Fruit fly (Drosophila melanogaster) whole organism, pupa: ENCODE measurements around the gene lush.

Experiments
- CG10348 ChIP-seq: fragments of 200-800 bp; sonication (Bioruptor generic); IDR thresholded peaks from 2 replicates; pipeline ENCODE4 v1.3.6; 2022; ENCODE audit warnings: missing biosample characterization, missing genetic modification characterization
- CG12605 ChIP-seq: fragments of 200-800 bp; sonication (Bioruptor generic); IDR thresholded peaks from 2 replicates; pipeline ENCODE4 v1.3.6; 2022; ENCODE audit warnings: missing biosample characterization, missing genetic modification characterization
- CG13204 ChIP-seq: fragments of 200-800 bp; sonication (Bioruptor generic); optimal IDR thresholded peaks from 2 replicates; lab custom pipeline; 2018; ENCODE audit warnings: missing biosample characterization, mild to moderate bottlenecking, missing genetic modification characterization, moderate library complexity
- CG14655 ChIP-seq: fragments of 200-800 bp; sonication (Bioruptor generic); optimal IDR thresholded peaks from 3 replicates; lab custom pipeline; 2017; ENCODE audit warnings: mild to moderate bottlenecking, missing biosample characterization, missing genetic modification reagents, missing genetic modification characterization
- CG15710 ChIP-seq: fragments of 200-800 bp; sonication (Bioruptor generic); optimal IDR thresholded peaks from 2 replicates; lab custom pipeline; 2018; ENCODE audit warnings: missing biosample characterization, mild to moderate bottlenecking, missing genetic modification characterization, moderate library complexity
- CG17806 ChIP-seq: fragments of 200-800 bp; sonication (Bioruptor generic); optimal IDR thresholded peaks from 2 replicates; lab custom pipeline; 2018; ENCODE audit warnings: missing biosample characterization, mild to moderate bottlenecking, missing genetic modification characterization, moderate library complexity
- CG32121 ChIP-seq: fragments of 200-800 bp; sonication (Bioruptor generic); IDR thresholded peaks from 2 replicates; pipeline ENCODE4 v1.3.6; 2022; ENCODE audit warnings: missing biosample characterization, missing genetic modification characterization
- CG34367 ChIP-seq: fragments of 200-800 bp; sonication (Bioruptor generic); optimal IDR thresholded peaks from 2 replicates; lab custom pipeline; 2018; ENCODE audit warnings: missing biosample characterization, mild to moderate bottlenecking, missing genetic modification characterization
- CG4496 ChIP-seq: fragments of 200-800 bp; sonication (Bioruptor generic); IDR thresholded peaks from 3 replicates; pipeline ENCODE4 v1.3.6; 2022; ENCODE audit warnings: missing biosample characterization, missing genetic modification characterization
- CG8159 ChIP-seq: fragments of 200-800 bp; sonication (Bioruptor generic); optimal IDR thresholded peaks from 3 replicates; lab custom pipeline; 2018; ENCODE audit warnings: missing biosample characterization, mild to moderate bottlenecking, missing genetic modification characterization, moderate library complexity
- CG8301 ChIP-seq: fragments of 200-800 bp; sonication (Bioruptor generic); optimal IDR thresholded peaks from 2 replicates; lab custom pipeline; 2018; ENCODE audit warnings: missing biosample characterization, mild to moderate bottlenecking, missing genetic modification characterization
- CG9948 ChIP-seq: fragments of 200-800 bp; sonication (Bioruptor generic); optimal IDR thresholded peaks from 2 replicates; lab custom pipeline; 2018; ENCODE audit warnings: missing biosample characterization, mild to moderate bottlenecking, missing genetic modification characterization, moderate library complexity
- D1 ChIP-seq: fragments of 200-800 bp; sonication (Bioruptor generic); optimal IDR thresholded peaks from 2 replicates; lab custom pipeline; 2018; ENCODE audit warnings: missing biosample characterization, mild to moderate bottlenecking, missing genetic modification characterization, moderate library complexity
- EcR ChIP-seq: fragments of 200-800 bp; sonication (Bioruptor generic); optimal IDR thresholded peaks from 3 replicates; lab custom pipeline; 2019; ENCODE audit warnings: missing biosample characterization, missing genetic modification characterization, mild to moderate bottlenecking, moderate library complexity, missing genetic modification reagents
- Ets98B ChIP-seq: fragments of 200-800 bp; sonication (Bioruptor generic); IDR thresholded peaks from 2 replicates; pipeline ENCODE4 v1.3.6; 2022; ENCODE audit warnings: missing biosample characterization, missing genetic modification characterization
- Pif1A ChIP-seq: fragments of 200-800 bp; sonication (Bioruptor generic); optimal IDR thresholded peaks from 3 replicates; lab custom pipeline; 2016; ENCODE audit warnings: missing biosample characterization, missing genetic modification characterization
- Pif1B ChIP-seq: fragments of 200-800 bp; sonication (Bioruptor generic); optimal IDR thresholded peaks from 3 replicates; lab custom pipeline; 2016; ENCODE audit warnings: missing biosample characterization, missing genetic modification characterization
- Snoo ChIP-seq: fragments of 200-800 bp; sonication (Bioruptor generic); optimal IDR thresholded peaks from 3 replicates; lab custom pipeline; 2017; ENCODE audit warnings: missing biosample characterization, mild to moderate bottlenecking, missing genetic modification characterization, inconsistent platforms
- fd96Ca ChIP-seq: fragments of 200-800 bp; sonication (Bioruptor generic); IDR thresholded peaks from 3 replicates; pipeline ENCODE4 v1.3.6; 2022; ENCODE audit warnings: missing biosample characterization, missing genetic modification characterization
- gl ChIP-seq: fragments of 200-800 bp; sonication (Bioruptor generic); optimal IDR thresholded peaks from 2 replicates; lab custom pipeline; 2018; ENCODE audit warnings: missing biosample characterization, mild to moderate bottlenecking, missing genetic modification characterization
- rn ChIP-seq: fragments of 200-800 bp; sonication (Bioruptor generic); IDR thresholded peaks from 2 replicates; pipeline ENCODE4 v1.3.6; 2022; ENCODE audit warnings: missing biosample characterization, missing genetic modification characterization

lush gene

DNA sequence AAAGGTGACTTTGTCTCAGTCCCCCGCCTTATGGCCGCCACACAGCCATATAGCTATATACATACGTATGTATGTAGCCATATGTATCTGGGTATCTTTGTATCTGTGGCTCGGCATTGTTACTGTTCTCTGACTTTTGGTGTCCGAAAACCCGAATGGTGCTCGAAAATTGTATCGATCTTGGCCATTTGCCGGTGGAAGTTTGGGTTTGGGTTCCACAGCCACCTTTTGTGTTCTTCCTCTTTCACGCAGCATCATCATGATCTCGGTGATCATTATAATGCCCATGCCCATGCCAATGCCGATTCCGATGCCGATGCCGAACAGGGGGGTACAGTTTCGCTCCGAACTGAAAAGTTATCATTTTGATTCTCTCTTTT lies 47.9 kb downstream of the lush start:
- TF ChIP-seq CG4496, result peak; percentile 9; the same call in 1 of the 3 replicates
- peak; percentile 59 for TF ChIP-seq EcR
- TF ChIP-seq CG17806 (tag; lab: Kevin White, UChicago), result no peak

DNA sequence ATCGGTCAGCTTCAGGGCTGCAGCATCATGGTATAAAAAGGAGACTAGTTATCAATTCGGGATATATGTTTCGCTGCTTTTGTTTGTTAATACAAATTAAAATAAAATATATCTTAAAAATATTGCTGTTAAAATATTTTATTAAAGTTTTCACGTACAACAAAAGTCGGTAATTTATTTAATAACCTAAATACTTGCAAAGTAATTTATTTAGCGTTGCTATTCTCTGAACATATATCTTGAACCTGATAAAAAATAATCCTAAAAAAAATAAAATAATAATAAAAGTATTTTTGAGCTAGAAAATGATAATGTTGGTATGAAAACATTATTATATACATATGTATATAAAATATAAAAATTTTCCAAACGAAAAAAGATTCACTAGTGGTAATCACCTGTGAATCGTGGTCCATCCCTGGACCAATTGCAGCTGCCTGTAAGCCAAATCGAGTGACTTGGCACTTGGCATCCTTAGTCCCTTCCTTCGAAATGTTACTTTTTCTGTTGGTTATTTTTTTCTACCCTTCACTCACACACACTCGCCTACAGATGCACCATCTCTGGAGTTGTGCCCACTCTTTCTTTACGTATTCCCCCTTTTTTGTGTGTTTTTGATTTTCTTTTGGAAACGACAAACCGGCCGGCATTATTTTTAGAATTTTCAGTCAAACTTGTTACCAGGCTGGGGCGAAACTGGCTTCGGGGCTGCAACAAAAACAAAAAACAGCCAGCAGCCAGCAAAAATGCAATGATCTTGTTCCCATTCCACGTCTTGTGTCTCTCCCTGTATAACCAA lies 48.5 kb downstream of the lush start:
- TF ChIP-seq EcR (peak; percentile 74), fd96Ca (GFP tag; lab: Robert Waterston, UW) (no peak), Snoo (tag; lab: Kevin White, UChicago) (peak; percentile 59), CG13204 (no peak), D1 (tag; lab: Kevin White, UChicago) (peak; percentile 79), CG17806 (tag; lab: Kevin White, UChicago) (peak; percentile 67), CG8159 (tag; lab: Kevin White, UChicago) (peak; percentile 91), rn (GFP tag; lab: Robert Waterston, UW) (no peak), CG15710 (tag; lab: Kevin White, UChicago) (peak; percentile 83), CG32121 (GFP tag; lab: Robert Waterston, UW) (no peak), CG34367 (peak; percentile 40), gl (peak; percentile 81), CG8301 (tag; lab: Kevin White, UChicago) (peak; percentile 14), CG12605 (GFP tag; lab: Robert Waterston, UW) (no peak), CG14655 (peak; percentile 78), CG9948 (tag; lab: Kevin White, UChicago) (peak; percentile 84), CG10348 (GFP tag; lab: Robert Waterston, UW) (no peak), Ets98B (no peak), Pif1B (no peak), Pif1A (GFP tag; lab: Kevin White, UChicago) (no peak), CG4496 (no peak)

DNA sequence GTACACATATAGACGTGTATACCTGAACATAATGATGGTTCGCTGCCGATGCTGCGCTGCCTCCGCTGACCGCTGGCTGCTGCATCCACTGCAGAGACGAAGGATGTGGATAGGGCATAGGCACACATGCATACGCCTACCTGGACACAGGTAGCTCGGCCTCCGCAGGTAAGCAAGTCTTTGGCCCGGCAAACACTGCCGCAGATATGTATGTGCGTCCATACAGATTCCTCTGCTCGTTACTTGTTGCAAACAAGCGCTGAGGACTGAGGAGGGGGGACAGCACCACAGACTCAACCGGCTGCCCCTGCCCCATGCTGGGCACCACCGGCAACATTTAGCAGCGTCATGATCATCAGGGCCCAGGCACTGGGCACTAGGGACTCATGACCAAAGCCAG lies 49.2 kb downstream of the lush start:
- TF ChIP-seq CG15710 (tag; lab: Kevin White, UChicago), result no peak
- TF ChIP-seq CG8159 (tag; lab: Kevin White, UChicago), result no peak
- no peak for TF ChIP-seq gl
- TF ChIP-seq CG9948 (tag; lab: Kevin White, UChicago), result no peak
- 0 out of 3 replicates have a peak, but pooled peaks have one; percentile 15 for TF ChIP-seq CG4496
- peak; percentile 50; the same call in 1 of the 3 replicates for TF ChIP-seq fd96Ca (GFP tag; lab: Robert Waterston, UW)
- no peak for TF ChIP-seq Pif1A (GFP tag; lab: Kevin White, UChicago)
- no peak for TF ChIP-seq CG8301 (tag; lab: Kevin White, UChicago)
- no peak for TF ChIP-seq CG32121 (GFP tag; lab: Robert Waterston, UW)
- TF ChIP-seq CG17806 (tag; lab: Kevin White, UChicago), result no peak
- TF ChIP-seq CG34367, result no peak
- no peak for TF ChIP-seq CG12605 (GFP tag; lab: Robert Waterston, UW)
- TF ChIP-seq D1 (tag; lab: Kevin White, UChicago), result no peak
- TF ChIP-seq Ets98B, result no peak
- no peak for TF ChIP-seq rn (GFP tag; lab: Robert Waterston, UW)
- no peak for TF ChIP-seq CG14655
- TF ChIP-seq Snoo (tag; lab: Kevin White, UChicago), result no peak
- TF ChIP-seq EcR, result peak; percentile 44
- no peak for TF ChIP-seq CG10348 (GFP tag; lab: Robert Waterston, UW)
- TF ChIP-seq CG13204, result no peak
- no peak for TF ChIP-seq Pif1B
- TF ChIP-seq, all 21 proteins: peak for 3

DNA sequence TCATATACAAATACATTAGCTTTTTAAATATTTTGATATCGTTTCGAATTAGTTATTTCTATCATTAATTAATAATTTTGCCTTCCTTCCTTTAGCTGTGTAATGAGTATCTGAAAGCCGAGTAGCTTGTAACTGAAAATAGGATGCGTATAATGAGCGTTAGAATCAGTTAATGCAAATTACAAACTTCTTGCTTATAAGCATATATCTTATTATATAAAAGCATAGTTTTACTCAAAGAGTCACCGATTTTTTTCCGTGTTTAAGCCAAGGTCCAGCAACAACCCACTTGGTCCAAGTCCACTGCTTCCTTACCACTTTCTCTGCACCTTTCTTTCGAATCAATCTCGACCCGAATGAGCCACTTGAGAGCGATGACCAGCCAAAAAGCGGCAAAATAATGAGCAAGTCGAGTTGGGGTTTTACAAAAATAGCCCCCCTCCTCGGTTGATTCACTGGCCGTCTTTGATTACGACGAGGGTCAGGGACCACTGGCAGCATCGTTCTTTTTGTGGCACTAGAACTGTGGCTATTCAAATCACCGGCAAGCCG lies 49.9 kb downstream of the lush start:
- TF ChIP-seq Ets98B (no peak), EcR (peak; percentile 48), CG17806 (tag; lab: Kevin White, UChicago) (no peak), CG10348 (GFP tag; lab: Robert Waterston, UW) (no peak), CG8159 (tag; lab: Kevin White, UChicago) (no peak), CG15710 (tag; lab: Kevin White, UChicago) (no peak)
